Worm (Caenorhabditis elegans) whole organism, L1 larva: Measurements from ENCODE around the gene lin-2.
A peak's percentile ranks its signal among the peaks of the same experiment; 100 is the strongest.

ENCODE experiments used
- C34B4.2 ChIP-seq: sonication (generic microtip); optimal IDR thresholded peaks from 2 replicates; lab custom pipeline; 2017; ENCODE audit warnings: mild to moderate bottlenecking, missing genetic modification characterization, missing compliant biosample characterization
- Y116A8C.19 ChIP-seq: sonication (generic microtip); optimal IDR thresholded peaks from 2 replicates; lab custom pipeline; 2016; ENCODE audit warnings: missing compliant biosample characterization, missing genetic modification characterization, borderline replicate concordance
- alr-1 ChIP-seq: fragments of 200-800 bp; sonication (Bioruptor generic); optimal IDR thresholded peaks from 2 replicates; lab custom pipeline; 2018; ENCODE audit warnings: borderline replicate concordance, mild to moderate bottlenecking, missing genetic modification characterization, missing compliant biosample characterization
- ceh-63 ChIP-seq: fragments of 200-800 bp; sonication (Bioruptor generic); optimal IDR thresholded peaks from 2 replicates; lab custom pipeline; 2018; ENCODE audit warnings: mild to moderate bottlenecking, missing genetic modification characterization, missing compliant biosample characterization
- ceh-8 ChIP-seq: fragments of 200-800 bp; sonication (Bioruptor generic); optimal IDR thresholded peaks from 2 replicates; lab custom pipeline; 2018; ENCODE audit warnings: mild to moderate bottlenecking, missing genetic modification characterization, moderate library complexity, missing compliant biosample characterization
- ceh-82 ChIP-seq, 3 experiments: fragments of 150-350 bp in 1 of 3; sonication (generic microtip) in 2 of 3; optimal IDR thresholded peaks; 2 replicates each; lab custom pipeline; 2014 to 2017; ENCODE audit warnings: missing biosample characterization in 3 of 3, missing genetic modification characterization in 3 of 3
- ceh-88 ChIP-seq: fragments of 200-800 bp; sonication (Bioruptor generic); IDR thresholded peaks from 2 replicates; pipeline ENCODE4 v1.3.6; 2022; ENCODE audit warnings: missing genetic modification characterization, missing compliant biosample characterization
- ceh-90 ChIP-seq: sonication (generic microtip); optimal IDR thresholded peaks from 2 replicates; lab custom pipeline; 2016; ENCODE audit warnings: missing genetic modification characterization, missing compliant biosample characterization
- ces-1 ChIP-seq: fragments of 150-350 bp; optimal IDR thresholded peaks from 2 replicates; lab custom pipeline; 2014; ENCODE audit warnings: missing biosample characterization, missing genetic modification reagents, missing genetic modification characterization
- efl-1 ChIP-seq, 4 experiments: fragments of 150-350 bp; optimal IDR thresholded peaks in 3 of 4; peaks in 1 of 4; 1 replicate in 1 of 4; 2 replicates in 3 of 4; lab custom pipeline; 2014; ENCODE audit warnings: missing biosample characterization in 2 of 4, missing genetic modification characterization in 2 of 4, missing genetic modification reagents in 2 of 4
- efl-3 ChIP-seq: fragments of 200-800 bp; sonication (Bioruptor generic); optimal IDR thresholded peaks from 2 replicates; lab custom pipeline; 2018; ENCODE audit warnings: mild to moderate bottlenecking, missing genetic modification characterization, missing compliant biosample characterization
- egl-13 ChIP-seq: sonication (generic microtip); optimal IDR thresholded peaks from 2 replicates; lab custom pipeline; 2016; ENCODE audit warnings: missing genotype, missing genetic modification reagents, missing genetic modification characterization, missing compliant biosample characterization
- elt-3 ChIP-seq, 6 experiments: fragments of 150-350 bp in 1 of 6; sonication (generic microtip); optimal IDR thresholded peaks; 2 replicates each; lab custom pipeline; 2017 to 2018; ENCODE audit warnings: missing biosample characterization in 6 of 6, missing genetic modification characterization in 6 of 6, inconsistent platforms in 1 of 6
- ets-5 ChIP-seq: fragments of 200-800 bp; sonication (Bioruptor generic); IDR thresholded peaks from 2 replicates; pipeline ENCODE4 v1.3.6; 2022; ENCODE audit warnings: missing genetic modification characterization, missing compliant biosample characterization
- fkh-4 ChIP-seq: sonication (generic microtip); optimal IDR thresholded peaks from 2 replicates; lab custom pipeline; 2016; ENCODE audit warnings: missing compliant biosample characterization, missing genetic modification characterization, borderline replicate concordance
- fkh-8 ChIP-seq: sonication (generic microtip); optimal IDR thresholded peaks from 2 replicates; lab custom pipeline; 2016; ENCODE audit warnings: mild to moderate bottlenecking, missing genetic modification characterization, missing compliant biosample characterization
- fos-1 ChIP-seq: fragments of 150-350 bp; optimal IDR thresholded peaks from 2 replicates; lab custom pipeline; 2014; ENCODE audit warnings: missing biosample characterization, missing genetic modification characterization
- hlh-4 ChIP-seq: sonication (generic microtip); optimal IDR thresholded peaks from 2 replicates; lab custom pipeline; 2016; ENCODE audit warnings: mild to moderate bottlenecking, missing genetic modification characterization, missing compliant biosample characterization
- hpl-2 ChIP-seq: fragments of 150-350 bp; optimal IDR thresholded peaks from 2 replicates; lab custom pipeline; 2014; ENCODE audit warnings: missing biosample characterization, missing genetic modification reagents, missing genetic modification characterization
- jun-1 ChIP-seq: fragments of 150-350 bp; optimal IDR thresholded peaks from 2 replicates; lab custom pipeline; 2014; ENCODE audit warnings: missing biosample characterization, missing genetic modification reagents, missing genetic modification characterization
- lin-13 ChIP-seq: fragments of 150-350 bp; optimal IDR thresholded peaks from 2 replicates; lab custom pipeline; 2014; ENCODE audit warnings: missing biosample characterization, missing genetic modification reagents, missing genetic modification characterization
- lin-14 ChIP-seq: fragments of 200-800 bp; sonication (Bioruptor generic); optimal IDR thresholded peaks from 2 replicates; lab custom pipeline; 2018; ENCODE audit warnings: mild to moderate bottlenecking, missing genetic modification characterization, moderate library complexity, missing compliant biosample characterization
- lin-35 ChIP-seq, 2 experiments: fragments of 150-350 bp; optimal IDR thresholded peaks; 2 replicates each; lab custom pipeline; 2014; ENCODE audit warnings: missing biosample characterization in 2 of 2, missing genetic modification characterization in 2 of 2, missing genetic modification reagents in 2 of 2
- lin-39 ChIP-seq: fragments of 150-350 bp; optimal IDR thresholded peaks from 2 replicates; lab custom pipeline; 2014; ENCODE audit warnings: missing biosample characterization, missing genetic modification reagents, missing genetic modification characterization
- lir-3 ChIP-seq: sonication (generic microtip); optimal IDR thresholded peaks from 2 replicates; lab custom pipeline; 2016; ENCODE audit warnings: mild to moderate bottlenecking, missing genetic modification characterization, moderate library complexity, missing compliant biosample characterization; ENCODE audit not compliant: poor library complexity
- lsy-2 ChIP-seq, 2 experiments: fragments of 150-350 bp; optimal IDR thresholded peaks; 2 replicates each; lab custom pipeline; 2014; ENCODE audit warnings: missing biosample characterization in 2 of 2, missing genetic modification characterization in 2 of 2
- mdl-1 ChIP-seq, 2 experiments: fragments of 150-350 bp; optimal IDR thresholded peaks; 2 replicates each; lab custom pipeline; 2014 to 2017; ENCODE audit warnings: missing biosample characterization in 2 of 2, missing genetic modification characterization in 2 of 2, inconsistent platforms in 1 of 2
- mep-1 ChIP-seq: fragments of 150-350 bp; optimal IDR thresholded peaks from 2 replicates; lab custom pipeline; 2014; ENCODE audit warnings: missing biosample characterization, missing genetic modification characterization
- nhr-12 ChIP-seq: sonication (generic microtip); optimal IDR thresholded peaks from 2 replicates; lab custom pipeline; 2017; ENCODE audit warnings: missing biosample characterization, missing genetic modification characterization
- nhr-19 ChIP-seq: fragments of 200-800 bp; sonication (Bioruptor generic); conservative IDR thresholded peaks from 2 replicates; pipeline ENCODE4 v1.3.6; 2022; ENCODE audit warnings: missing genetic modification characterization, missing compliant biosample characterization
- nhr-20 ChIP-seq: sonication (generic microtip); optimal IDR thresholded peaks from 2 replicates; lab custom pipeline; 2016; ENCODE audit warnings: mild to moderate bottlenecking, missing genetic modification characterization, missing compliant biosample characterization
- nhr-84 ChIP-seq: sonication (generic microtip); optimal IDR thresholded peaks from 2 replicates; lab custom pipeline; 2017; ENCODE audit warnings: missing biosample characterization, missing genetic modification characterization
- nhr-85 ChIP-seq: sonication (generic microtip); peaks from one replicate; lab custom pipeline; 2016; ENCODE audit warnings: missing genetic modification characterization, inconsistent platforms, missing compliant biosample characterization
- pax-3 ChIP-seq: fragments of 200-800 bp; sonication (Bioruptor generic); optimal IDR thresholded peaks from 2 replicates; lab custom pipeline; 2018; ENCODE audit warnings: mild to moderate bottlenecking, missing genetic modification characterization, moderate library complexity, missing compliant biosample characterization
- pqm-1 ChIP-seq: sonication (generic microtip); optimal IDR thresholded peaks from 3 replicates; lab custom pipeline; 2017; ENCODE audit warnings: missing biosample characterization, missing genetic modification characterization
- skn-1 ChIP-seq: fragments of 150-350 bp; optimal IDR thresholded peaks from 2 replicates; lab custom pipeline; 2014; ENCODE audit warnings: missing biosample characterization, missing genetic modification characterization
- snu-23 ChIP-seq: sonication (generic microtip); optimal IDR thresholded peaks from 2 replicates; lab custom pipeline; 2016; ENCODE audit warnings: missing genetic modification characterization, missing compliant biosample characterization
- sox-4 ChIP-seq: sonication (generic microtip); optimal IDR thresholded peaks from 2 replicates; lab custom pipeline; 2016; ENCODE audit warnings: missing genetic modification characterization, missing compliant biosample characterization
- sptf-1 ChIP-seq: fragments of 150-350 bp; optimal IDR thresholded peaks from 2 replicates; lab custom pipeline; 2014; ENCODE audit warnings: missing biosample characterization, missing genetic modification characterization
- sup-37 ChIP-seq: fragments of 200-800 bp; sonication (Bioruptor generic); optimal IDR thresholded peaks from 2 replicates; lab custom pipeline; 2018; ENCODE audit warnings: mild to moderate bottlenecking, missing genetic modification characterization, missing compliant biosample characterization
- swsn-7 ChIP-seq: sonication (generic microtip); optimal IDR thresholded peaks from 2 replicates; lab custom pipeline; 2016; ENCODE audit warnings: missing genetic modification characterization, missing compliant biosample characterization
- unc-130 ChIP-seq: fragments of 150-350 bp; optimal IDR thresholded peaks from 2 replicates; lab custom pipeline; 2017; ENCODE audit warnings: missing biosample characterization, missing genetic modification characterization, inconsistent platforms
- unc-30 ChIP-seq: sonication (generic microtip); optimal IDR thresholded peaks from 2 replicates; lab custom pipeline; 2017; ENCODE audit warnings: missing biosample characterization, missing genetic modification characterization
- unc-86 ChIP-seq: sonication (generic microtip); optimal IDR thresholded peaks from 2 replicates; lab custom pipeline; 2016; ENCODE audit warnings: missing genetic modification characterization, missing compliant biosample characterization
- unc-98 ChIP-seq: fragments of 200-800 bp; sonication (Bioruptor generic); IDR thresholded peaks from 2 replicates; pipeline ENCODE4 v1.3.6; 2022; ENCODE audit warnings: missing genetic modification characterization, missing compliant biosample characterization
- zip-4 ChIP-seq: fragments of 200-800 bp; sonication (Bioruptor generic); optimal IDR thresholded peaks from 2 replicates; lab custom pipeline; 2018; ENCODE audit warnings: mild to moderate bottlenecking, missing genetic modification characterization, moderate library complexity, missing compliant biosample characterization
- ztf-4 ChIP-seq: fragments of 150-350 bp; optimal IDR thresholded peaks from 2 replicates; lab custom pipeline; 2014; ENCODE audit warnings: missing biosample characterization, missing genetic modification characterization

Gene lin-2

DNA sequence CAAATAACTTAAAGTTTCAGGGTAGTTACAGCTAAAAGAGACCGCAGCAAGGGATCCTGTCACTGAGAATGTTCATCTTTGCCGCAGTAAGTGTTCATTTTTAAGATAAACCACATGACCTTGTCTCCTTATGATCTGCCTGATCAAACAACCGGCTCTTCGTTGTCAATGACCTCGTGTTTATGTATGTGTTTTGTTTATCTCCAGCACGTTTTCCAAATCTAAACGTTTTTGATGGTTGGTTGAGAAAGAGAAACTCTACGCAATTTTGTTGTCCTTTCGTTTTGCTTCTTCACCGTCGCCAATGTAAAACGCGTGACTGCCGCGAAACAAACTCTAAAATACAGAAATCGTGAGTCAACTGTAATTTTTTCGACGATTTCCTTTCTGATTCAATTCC, 20.2 kb upstream of the lin-2 start, which contains the start of gene tsct-1:
Gene tsct-1, plus strand, starts transcription at position 12 of the 400 bp plus-strand sequence.
- TF ChIP-seq nhr-84 (tag; lab: Kevin White, UChicago), result no peak
- TF ChIP-seq nhr-12 (tag; lab: Kevin White, UChicago), result no peak
- peak in 1 of 2 experiments; percentile 4 for TF ChIP-seq lin-35 (GFP tag; optimal IDR thresholded peaks at IDR 0.05; lab: Kevin White, UChicago)
- TF ChIP-seq ceh-82 (tag; optimal IDR thresholded peaks at IDR 0.05; lab: Kevin White, UChicago), result no peak
- TF ChIP-seq zip-4 (GFP tag; lab: Kevin White, UChicago), result no peak
- peak in 1 of 2 experiments; percentile 35 for TF ChIP-seq mdl-1 (tag; optimal IDR thresholded peaks at IDR 0.05; lab: Kevin White, UChicago)
- TF ChIP-seq ceh-8 (GFP tag; lab: Kevin White, UChicago), result no peak
- no peak for TF ChIP-seq nhr-85
- TF ChIP-seq nhr-19 (GFP tag; lab: Robert Waterston, UW), result peak; percentile 16; the same call in 1 of the 2 replicates

ce11 chrX:12430309-12430708, 16.5 kb upstream of the lin-2 start, which contains the start of gene med-1:
med-1 (plus strand) TSS chrX:12430609.
- no peak for TF ChIP-seq Y116A8C.19 (tag; lab: Kevin White, UChicago)
- no peak for TF ChIP-seq fkh-4 (tag; lab: Kevin White, UChicago)
- no peak for TF ChIP-seq efl-1 (optimal IDR thresholded peaks at IDR 0.05; lab: Kevin White, UChicago)
- TF ChIP-seq efl-1 (GFP tag; optimal IDR thresholded peaks at IDR 0.05 in 1 of 2; lab: Kevin White, UChicago), result peak in 1 of 2 experiments; percentile 40

- TF ChIP-seq lin-35 (GFP tag; optimal IDR thresholded peaks at IDR 0.05; lab: Kevin White, UChicago), result peak in 1 of 2 experiments; percentile 12
- TF ChIP-seq ceh-63 (GFP tag; lab: Kevin White, UChicago), result no peak
- TF ChIP-seq jun-1, result no peak
- TF ChIP-seq lsy-2 (tag; optimal IDR thresholded peaks at IDR 0.05; lab: Kevin White, UChicago), result no peak
- no peak for TF ChIP-seq fos-1 (tag; lab: Kevin White, UChicago)
- no peak for TF ChIP-seq ces-1
- TF ChIP-seq ceh-90, result no peak
- TF ChIP-seq C34B4.2 (tag; lab: Kevin White, UChicago), result no peak
- no peak for TF ChIP-seq sptf-1
- no peak for TF ChIP-seq pax-3 (tag; lab: Kevin White, UChicago)
- TF ChIP-seq lin-14 (GFP tag; lab: Kevin White, UChicago), result peak; percentile 62
- TF ChIP-seq egl-13 (tag; lab: Kevin White, UChicago), result no peak
- TF ChIP-seq mdl-1 (tag; optimal IDR thresholded peaks at IDR 0.05; lab: Kevin White, UChicago), result no peak
- TF ChIP-seq ceh-88 (GFP tag; lab: Robert Waterston, UW), result no peak
- TF ChIP-seq mep-1 (tag; lab: Kevin White, UChicago), result no peak
- no peak for TF ChIP-seq hlh-4
- no peak for TF ChIP-seq fkh-4 (tag; lab: Kevin White, UChicago)
- TF ChIP-seq lin-39 (tag; lab: Kevin White, UChicago), result no peak
- no peak for TF ChIP-seq lir-3 (tag; lab: Kevin White, UChicago)
- no peak for TF ChIP-seq alr-1 (tag; lab: Kevin White, UChicago)
- no peak for TF ChIP-seq lin-13
- no peak for TF ChIP-seq ceh-8 (GFP tag; lab: Kevin White, UChicago)
- no peak for TF ChIP-seq unc-30
- TF ChIP-seq ztf-4, result no peak
- peak in 5 of 6 experiments; percentile 41 to 78 (median 66) for TF ChIP-seq elt-3 (tag; optimal IDR thresholded peaks at IDR 0.05; lab: Kevin White, UChicago)
- TF ChIP-seq ets-5 (GFP tag; lab: Robert Waterston, UW), result no peak
- no peak for TF ChIP-seq sup-37 (GFP tag; lab: Kevin White, UChicago)
- TF ChIP-seq nhr-20 (tag; lab: Kevin White, UChicago), result peak; percentile 68
- no peak for TF ChIP-seq unc-98 (GFP tag; lab: Robert Waterston, UW)
- TF ChIP-seq snu-23, result peak; percentile 33
- no peak for TF ChIP-seq hpl-2 (GFP tag; lab: Kevin White, UChicago)
- no peak for TF ChIP-seq unc-86
- no peak for TF ChIP-seq swsn-7
- no peak for TF ChIP-seq skn-1 (tag; lab: Kevin White, UChicago)
- no peak for TF ChIP-seq zip-4 (GFP tag; lab: Kevin White, UChicago)
- TF ChIP-seq unc-130 (tag; lab: Kevin White, UChicago), result no peak
- no peak for TF ChIP-seq sox-4
- no peak for TF ChIP-seq fkh-8 (tag; lab: Kevin White, UChicago)
- no peak for TF ChIP-seq efl-3 (GFP tag; lab: Kevin White, UChicago)
- TF ChIP-seq pqm-1 (tag; lab: Kevin White, UChicago), result no peak
Measured at ce11 chrX:12425427-12425826, 11.6 kb upstream of the lin-2 start, which contains the start of gene T24D3.2. T24D3.2 (plus strand) TSS chrX:12425730.
